Worm (Caenorhabditis elegans): ENCODE results near the gene srd-51.

The srd-51 gene

DNA sequence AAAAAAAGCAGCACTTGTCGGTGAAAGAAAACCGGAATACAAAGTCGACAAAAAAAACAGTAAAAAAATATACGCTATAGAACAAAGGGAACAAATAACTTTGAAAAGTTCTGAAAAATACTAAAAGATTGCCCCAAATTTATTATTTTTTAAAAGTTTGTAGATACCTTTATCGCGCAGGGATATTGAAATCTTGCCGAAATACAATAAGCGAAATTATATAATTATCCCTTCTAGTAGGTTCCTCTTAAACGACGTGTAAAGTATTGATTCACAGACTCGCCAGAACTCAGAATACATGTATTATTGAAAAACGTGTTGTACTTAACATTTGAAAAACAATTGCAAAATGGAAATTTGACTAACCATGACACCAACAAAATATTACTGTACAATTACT is 29.7 kb upstream of the srd-51 start (continued):
- TF ChIP-seq sptf-2 (GFP tag; optimal IDR thresholded peaks at IDR 0.05) (no peak), Y53F4B.3 (GFP tag; IDR thresholded peaks at IDR 0.05) (no peak), rec-8 (tag; optimal IDR thresholded peaks at IDR 0.05) (no peak), lin-35 (GFP tag; optimal IDR thresholded peaks at IDR 0.05) (peak in 2 of 3 experiments; percentile 24 to 89), lag-1 (GFP tag; IDR thresholded peaks at IDR 0.05) (no peak), ceh-79 (tag; optimal IDR thresholded peaks at IDR 0.05) (no peak), zim-3 (tag; optimal IDR thresholded peaks at IDR 0.05) (no peak), pha-4 (tag; optimal IDR thresholded peaks at IDR 0.05) (no peak), mel-28 (tag; optimal IDR thresholded peaks at IDR 0.05; ENCODE audit: borderline replicate concordance) (no peak), nhr-179 (tag; optimal IDR thresholded peaks at IDR 0.05) (no peak), K11D2.4 (GFP tag; IDR thresholded peaks at IDR 0.05) (peak; percentile 90), xnd-1 (tag; optimal IDR thresholded peaks at IDR 0.05) (no peak), K12H6.12 (tag; optimal IDR thresholded peaks at IDR 0.05) (peak; percentile 52), F23B12.7 (tag; optimal IDR thresholded peaks at IDR 0.05; ENCODE audit: insufficient read depth) (peak; percentile 76), bed-2 (GFP tag; IDR thresholded peaks at IDR 0.05) (no peak), lsl-1 (GFP tag; optimal IDR thresholded peaks at IDR 0.05) (no peak), aptf-3 (GFP tag; IDR thresholded peaks at IDR 0.05) (no peak), hmg-20 (GFP tag; IDR thresholded peaks at IDR 0.05) (peak; percentile 71; the same call in 1 of the 2 replicates), hlh-12 (tag; optimal IDR thresholded peaks at IDR 0.05) (no peak), C17E4.6 (GFP tag; IDR thresholded peaks at IDR 0.05) (no peak), Y79H2A.3 (GFP tag; conservative IDR thresholded peaks at IDR 0.05) (no peak), lin-40 (tag; optimal IDR thresholded peaks at IDR 0.05) (peak; percentile 98), F22D6.2 (tag; optimal IDR thresholded peaks at IDR 0.05) (peak; percentile 74), akir-1 (GFP tag; optimal IDR thresholded peaks at IDR 0.05) (peak; percentile 38), rcor-1 (GFP tag; IDR thresholded peaks at IDR 0.05) (peak; percentile 78), lir-1 (GFP tag; conservative IDR thresholded peaks at IDR 0.05) (no peak), dox-1 (GFP tag; IDR thresholded peaks at IDR 0.05) (peak; percentile 70), aptf-2 (GFP tag; conservative IDR thresholded peaks at IDR 0.05) (no peak), nhr-120 (GFP tag; IDR thresholded peaks at IDR 0.05) (no peak), ztf-28 (GFP tag; IDR thresholded peaks at IDR 0.05) (no peak), egrh-3 (GFP tag; IDR thresholded peaks at IDR 0.05) (no peak), ztf-18 (tag; optimal IDR thresholded peaks at IDR 0.05) (no peak), chd-7 (tag; optimal IDR thresholded peaks at IDR 0.05) (no peak), tbx-9 (tag; optimal IDR thresholded peaks at IDR 0.05; ENCODE audit: borderline replicate concordance) (no peak), athp-1 (tag; optimal IDR thresholded peaks at IDR 0.05) (no peak), B0261.1 (tag; optimal IDR thresholded peaks at IDR 0.05) (peak; percentile 57), nfya-1 (tag; optimal IDR thresholded peaks at IDR 0.05; ENCODE audit: borderline replicate concordance, insufficient read depth) (no peak), rpc-1 (optimal IDR thresholded peaks at IDR 0.05) (no peak), rpc-1 (tag; optimal IDR thresholded peaks at IDR 0.05) (no peak), ceh-27 (GFP tag; optimal IDR thresholded peaks at IDR 0.05) (peak; percentile 76), gei-17 (GFP tag; optimal IDR thresholded peaks at IDR 0.05) (peak; percentile 95), madf-3 (GFP tag; IDR thresholded peaks at IDR 0.05) (no peak), nhr-80 (tag; optimal IDR thresholded peaks at IDR 0.05) (peak; percentile 55), ceh-58 (GFP tag; IDR thresholded peaks at IDR 0.05) (no peak), cebp-2 (GFP tag; IDR thresholded peaks at IDR 0.05) (0 out of 2 replicates have a peak, but pooled peaks have one; percentile 53), ccch-3 (GFP tag; optimal IDR thresholded peaks at IDR 0.05) (no peak), lin-54 (GFP tag; optimal IDR thresholded peaks at IDR 0.05) (peak; percentile 60), snpc-4 (GFP tag; optimal IDR thresholded peaks at IDR 0.05) (no peak), snpc-4 (tag; optimal IDR thresholded peaks at IDR 0.05) (peak in 3 of 4 experiments; percentile 52 to 64 (median 63)), B0019.2 (GFP tag; conservative IDR thresholded peaks at IDR 0.05) (no peak)

Data from whole organism, young adult.